Fruit fly (Drosophila melanogaster) whole organism, prepupa: ENCODE measurements around the gene Pde6.

ENCODE experiments used
- CG15336 ChIP-seq: fragments of 200-800 bp; sonication (Bioruptor generic); IDR thresholded peaks from 2 replicates; pipeline ENCODE4 v1.3.6; 2022; ENCODE audit warnings: missing biosample characterization, missing genetic modification characterization
- CG8119 ChIP-seq: fragments of 200-800 bp; sonication (Bioruptor generic); IDR thresholded peaks from 3 replicates; pipeline ENCODE4 v1.3.6; 2022; ENCODE audit warnings: missing biosample characterization, missing genetic modification characterization
- CG9139 ChIP-seq: fragments of 200-800 bp; sonication (Bioruptor generic); optimal IDR thresholded peaks from 3 replicates; lab custom pipeline; 2017; ENCODE audit warnings: missing biosample characterization, mild to moderate bottlenecking, missing genetic modification characterization
- Lpt ChIP-seq: fragments of 200-800 bp; sonication (Bioruptor generic); optimal IDR thresholded peaks from 3 replicates; lab custom pipeline; 2016; ENCODE audit warnings: missing biosample characterization, missing genetic modification characterization
- OdsH ChIP-seq: fragments of 200-800 bp; sonication (Bioruptor generic); optimal IDR thresholded peaks from 3 replicates; lab custom pipeline; 2016; ENCODE audit warnings: missing biosample characterization, missing genetic modification characterization
- Sox102F ChIP-seq: fragments of 200-800 bp; sonication (Bioruptor generic); optimal IDR thresholded peaks from 2 replicates; lab custom pipeline; 2016; ENCODE audit warnings: missing biosample characterization, mild to moderate bottlenecking, missing genetic modification characterization
- Sox15 ChIP-seq: fragments of 200-800 bp; sonication (Bioruptor generic); optimal IDR thresholded peaks from 3 replicates; lab custom pipeline; 2016; ENCODE audit warnings: missing biosample characterization, missing genetic modification characterization
- dsx ChIP-seq: fragments of 200-800 bp; optimal IDR thresholded peaks from 3 replicates; lab custom pipeline; 2019; ENCODE audit warnings: missing biosample characterization, mild to moderate bottlenecking, missing genetic modification characterization, moderate library complexity; ENCODE audit not compliant: poor library complexity, severe bottlenecking

dm6 chr3R:14492287-14492889 lies 65.7 kb downstream of the Pde6 start:
- peak; percentile 59 for TF ChIP-seq dsx (GFP tag; lab: Kevin White, UChicago)
- peak; percentile 39; the same call in 1 of the 3 replicates for TF ChIP-seq CG8119
- TF ChIP-seq CG9139, result no peak
- TF ChIP-seq OdsH (GFP tag; lab: Kevin White, UChicago), result no peak
- TF ChIP-seq Sox15 (GFP tag; lab: Kevin White, UChicago), result no peak
- TF ChIP-seq CG15336 (GFP tag; lab: Robert Waterston, UW), result peak; percentile 50
- no peak for TF ChIP-seq Sox102F (GFP tag; lab: Kevin White, UChicago)
- TF ChIP-seq Lpt (GFP tag; lab: Kevin White, UChicago), result no peak
